Worm (Caenorhabditis elegans) whole organism, early embryonic: ENCODE data around the gene Y51H7C.12.

Experiments used
- B0310.2 ChIP-seq: sonication (generic microtip); optimal IDR thresholded peaks from 2 replicates; lab custom pipeline; 2016; ENCODE audit warnings: mild to moderate bottlenecking, missing genetic modification characterization, missing compliant biosample characterization
- F13C5.2 ChIP-seq: sonication (generic microtip); optimal IDR thresholded peaks from 2 replicates; lab custom pipeline; 2017; ENCODE audit warnings: mild to moderate bottlenecking, missing genetic modification characterization, inconsistent platforms, missing compliant biosample characterization
- ama-1 ChIP-seq: fragments of 150-350 bp; optimal IDR thresholded peaks from 2 replicates; lab custom pipeline; 2014
- ceh-13 ChIP-seq: fragments of 200-800 bp; sonication (Bioruptor generic); optimal IDR thresholded peaks from 2 replicates; lab custom pipeline; 2018; ENCODE audit warnings: mild to moderate bottlenecking, missing genetic modification characterization, missing compliant biosample characterization
- ceh-36 ChIP-seq: sonication (generic microtip); optimal IDR thresholded peaks from 2 replicates; lab custom pipeline; 2016; ENCODE audit warnings: missing genetic modification characterization, inconsistent platforms, missing compliant biosample characterization
- ets-7 ChIP-seq: sonication (generic microtip); optimal IDR thresholded peaks from 2 replicates; lab custom pipeline; 2016; ENCODE audit warnings: missing genotype, missing genetic modification characterization, missing compliant biosample characterization
- flt-1 ChIP-seq: fragments of 200-800 bp; sonication (Bioruptor generic); IDR thresholded peaks from 2 replicates; pipeline ENCODE4 v1.3.6; 2022; ENCODE audit warnings: missing genetic modification characterization, missing compliant biosample characterization
- hmbx-1 ChIP-seq: sonication (generic microtip); optimal IDR thresholded peaks from 2 replicates; lab custom pipeline; 2016; ENCODE audit warnings: mild to moderate bottlenecking, missing genetic modification characterization, missing compliant biosample characterization
- hmg-4 ChIP-seq: fragments of 200-800 bp; sonication (Bioruptor generic); optimal IDR thresholded peaks from 2 replicates; lab custom pipeline; 2018; ENCODE audit warnings: mild to moderate bottlenecking, missing genetic modification characterization, missing compliant biosample characterization
- pes-1 ChIP-seq: fragments of 200-800 bp; sonication (Bioruptor generic); IDR thresholded peaks from 2 replicates; pipeline ENCODE4 v1.3.6; 2022; ENCODE audit warnings: missing genetic modification reagents, missing genetic modification characterization, missing compliant biosample characterization
- scrt-1 ChIP-seq: fragments of 200-800 bp; sonication (Bioruptor generic); IDR thresholded peaks from 2 replicates; pipeline ENCODE4 v1.3.6; 2022; ENCODE audit warnings: missing genetic modification characterization, missing compliant biosample characterization
- tbx-11 ChIP-seq: fragments of 200-800 bp; sonication (Bioruptor generic); IDR thresholded peaks from 2 replicates; pipeline ENCODE4 v1.3.6; 2022; ENCODE audit warnings: missing genetic modification characterization, missing compliant biosample characterization
- tbx-37 ChIP-seq: fragments of 200-800 bp; sonication (Bioruptor generic); conservative IDR thresholded peaks from 2 replicates; pipeline ENCODE4 v1.3.6; 2022; ENCODE audit warnings: missing genetic modification reagents, missing genetic modification characterization, missing compliant biosample characterization
- tra-4 ChIP-seq: sonication (generic microtip); optimal IDR thresholded peaks from 2 replicates; lab custom pipeline; 2017; ENCODE audit warnings: missing genetic modification characterization, missing compliant biosample characterization

DNA sequence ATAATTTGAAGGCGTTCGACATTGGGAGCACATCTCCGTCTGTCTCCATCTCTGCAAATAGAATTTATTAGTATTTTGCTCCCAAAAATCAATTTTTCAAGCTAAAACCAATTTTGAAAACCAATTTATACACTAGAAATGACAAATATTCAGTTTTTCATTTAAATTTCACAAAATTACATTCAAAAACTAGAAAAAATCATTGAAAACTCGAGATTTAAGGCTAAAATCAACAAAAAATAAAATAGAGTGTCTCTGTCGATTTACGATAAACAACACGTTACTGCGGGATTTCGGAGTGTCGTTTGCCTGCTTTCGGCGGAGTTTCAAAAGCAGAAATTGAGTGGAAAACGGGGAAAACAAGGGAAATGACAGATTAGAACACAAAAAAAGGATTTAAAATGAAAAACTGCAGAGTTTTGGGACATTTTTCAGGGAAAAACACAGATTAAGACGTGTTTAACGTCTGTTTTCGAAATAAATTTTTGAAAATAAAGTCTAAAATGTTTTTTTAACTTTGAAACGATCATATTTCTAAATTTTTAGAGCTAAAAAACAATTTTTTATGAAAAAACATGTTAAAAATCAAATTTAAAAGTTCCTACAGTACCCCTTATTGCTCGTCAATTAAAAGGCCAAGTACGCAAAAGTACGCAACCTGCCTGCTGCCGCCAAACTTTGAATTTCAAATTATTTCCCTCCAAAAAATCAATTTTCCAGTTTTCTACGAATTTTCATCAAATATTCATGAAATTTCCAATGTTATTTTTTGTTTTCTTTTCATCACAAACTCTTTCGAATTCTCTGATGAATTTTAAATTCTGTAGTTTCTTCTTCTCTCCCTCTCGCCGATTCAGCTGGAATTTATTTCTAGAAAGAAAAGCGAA lies 8.9 kb downstream of the Y51H7C.12 start, which contains the start of gene nol-6:
- TF ChIP-seq ama-1 (no peak), tbx-37 (no peak), tra-4 (tag; lab: Kevin White, UChicago) (no peak), hmbx-1 (no peak), F13C5.2 (no peak), ceh-36 (no peak), ets-7 (tag; lab: Kevin White, UChicago) (no peak), B0310.2 (tag; lab: Kevin White, UChicago) (no peak), scrt-1 (GFP tag; lab: Robert Waterston, UW) (no peak), pes-1 (no peak), hmg-4 (GFP tag; lab: Kevin White, UChicago) (no peak), tbx-11 (GFP tag; lab: Robert Waterston, UW) (no peak), ceh-13 (GFP tag; lab: Kevin White, UChicago) (no peak), flt-1 (GFP tag; lab: Robert Waterston, UW) (no peak)
